Fruit fly (Drosophila melanogaster): Measurements from ENCODE around the gene Ube4A.
A peak's percentile ranks its signal among the peaks of the same experiment; 100 is the strongest.

The Ube4A gene

DNA sequence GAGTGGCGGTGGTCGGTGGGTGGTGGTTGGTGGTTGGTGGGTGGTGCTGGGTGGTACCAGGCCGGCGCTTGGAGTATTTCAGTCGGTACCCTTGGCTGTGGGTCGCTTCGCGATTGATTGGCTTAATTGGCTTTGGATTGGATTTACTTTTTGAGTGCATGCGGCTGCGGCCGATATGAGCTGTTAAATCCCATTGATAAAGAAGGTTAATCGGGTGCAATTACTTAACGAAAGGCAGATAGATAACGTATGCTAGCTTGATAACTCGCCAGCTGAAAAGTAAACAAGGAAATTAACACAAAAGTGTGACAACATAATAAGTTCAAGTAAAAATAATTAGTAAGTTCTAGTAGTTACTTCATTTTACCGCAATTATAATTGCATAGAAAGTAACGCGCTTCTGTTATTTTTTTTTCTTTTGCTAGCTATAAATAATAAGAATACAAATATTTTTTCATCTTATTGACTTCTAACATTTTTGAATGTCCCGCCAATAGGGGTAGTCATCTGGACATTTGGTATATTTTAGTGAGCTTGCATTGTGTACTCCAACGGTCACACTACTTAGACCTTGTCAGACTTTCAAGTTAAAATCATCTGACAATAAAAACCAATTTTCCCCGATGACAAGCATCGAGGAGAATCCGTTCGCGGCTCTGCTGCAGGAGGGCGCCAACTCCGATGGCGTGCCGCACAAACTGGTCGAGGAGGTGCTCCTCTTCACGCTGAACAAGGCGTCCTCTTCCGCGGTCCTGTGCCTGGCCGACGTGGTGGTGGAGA, at the start of gene Ube4A, which contains the start of gene CG31636:
Gene Ube4A, plus strand, starts transcription at position 549 of the 780 bp plus-strand sequence.
Gene CG31636, minus strand, starts transcription at position 184 of the 780 bp plus-strand sequence.
- TF ChIP-seq pan (optimal IDR thresholded peaks at IDR 0.05) (peak; percentile 54), psq (optimal IDR thresholded peaks at IDR 0.05) (no peak), EcR (GFP tag; optimal IDR thresholded peaks at IDR 0.05) (no peak), usp (GFP tag; optimal IDR thresholded peaks at IDR 0.05) (no peak)

DNA sequence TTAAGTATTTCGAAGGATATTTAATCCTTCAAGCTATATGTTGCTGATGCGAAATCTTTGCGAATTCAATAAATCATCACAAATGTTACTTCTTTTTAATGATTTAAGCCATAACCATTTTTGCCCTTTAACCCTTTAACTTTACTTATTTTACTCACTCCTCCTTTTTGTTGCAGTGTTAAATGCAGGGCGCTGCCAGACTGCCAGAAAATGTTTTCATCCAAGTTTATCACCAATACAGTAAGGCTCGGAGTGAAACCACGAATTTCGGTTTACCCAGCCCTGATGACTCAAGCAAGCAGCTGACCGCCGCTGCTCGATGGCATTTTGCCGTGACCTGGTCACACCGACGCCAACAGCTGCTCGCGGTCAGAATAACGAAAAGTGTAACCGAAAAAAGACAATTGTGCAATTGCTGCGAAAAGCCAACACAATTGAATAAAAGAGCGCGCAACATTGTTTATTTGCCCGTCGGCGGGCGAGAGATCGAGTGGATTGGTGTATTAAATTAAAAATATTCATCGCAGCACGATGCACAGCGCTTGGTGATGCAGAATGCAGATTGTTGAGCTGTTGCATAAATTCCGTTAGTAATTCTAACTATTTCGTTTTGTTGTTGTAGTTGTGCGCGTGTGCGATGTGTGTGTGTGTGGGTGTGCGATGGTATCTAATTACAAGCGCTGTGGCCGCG, 47.5 kb upstream of the Ube4A start, which contains the start of gene CG11050:
Gene CG11050, plus strand, starts transcription at position 329 of the 691 bp plus-strand sequence.
- TF ChIP-seq Dll (optimal IDR thresholded peaks at IDR 0.05) = peak; percentile 69
- no peak for TF ChIP-seq usp (GFP tag; optimal IDR thresholded peaks at IDR 0.05)
- no peak for TF ChIP-seq pan (optimal IDR thresholded peaks at IDR 0.05)
- TF ChIP-seq psq (optimal IDR thresholded peaks at IDR 0.05) = no peak

dm6 chr2L:6611374-6612005, 46.8 kb upstream of the Ube4A start:
- no peak for TF ChIP-seq usp (GFP tag; optimal IDR thresholded peaks at IDR 0.05)

DNA sequence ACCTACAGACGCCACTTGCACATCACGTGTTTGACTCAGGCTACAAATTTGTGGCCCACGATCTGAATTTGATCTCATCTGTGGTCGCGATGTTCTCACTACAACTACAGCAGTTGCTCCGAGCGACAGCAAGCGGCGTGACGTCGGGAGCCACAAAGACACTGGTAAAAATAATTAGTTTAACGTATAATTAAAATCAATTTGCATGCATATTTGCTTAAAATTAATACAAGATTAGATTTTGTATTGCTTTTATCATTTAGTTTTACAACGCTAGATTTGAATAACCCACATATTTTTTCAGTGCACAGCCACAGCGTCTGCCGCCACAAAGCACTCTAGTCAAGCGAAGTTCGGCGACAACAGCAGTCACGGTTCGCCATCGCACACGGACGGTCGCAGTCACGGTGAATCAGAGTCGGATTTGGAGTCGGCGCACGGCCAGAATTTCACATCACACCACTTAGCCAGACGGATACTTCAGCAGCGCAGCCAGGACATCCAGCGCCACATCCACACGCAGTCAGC, 45.8 kb upstream of the Ube4A start:
- TF ChIP-seq psq (optimal IDR thresholded peaks at IDR 0.05) = no peak
- no peak for TF ChIP-seq Dll (optimal IDR thresholded peaks at IDR 0.05)

- TF ChIP-seq usp (GFP tag; optimal IDR thresholded peaks at IDR 0.05) (no peak), psq (optimal IDR thresholded peaks at IDR 0.05) (no peak), pan (optimal IDR thresholded peaks at IDR 0.05) (no peak), Dll (optimal IDR thresholded peaks at IDR 0.05) (no peak), CG8478 (optimal IDR thresholded peaks at IDR 0.05) (no peak), EcR (GFP tag; optimal IDR thresholded peaks at IDR 0.05) (no peak)
These were observed 45.2 kb upstream of the Ube4A start for dm6 chr2L:6613156-6613555.

DNA sequence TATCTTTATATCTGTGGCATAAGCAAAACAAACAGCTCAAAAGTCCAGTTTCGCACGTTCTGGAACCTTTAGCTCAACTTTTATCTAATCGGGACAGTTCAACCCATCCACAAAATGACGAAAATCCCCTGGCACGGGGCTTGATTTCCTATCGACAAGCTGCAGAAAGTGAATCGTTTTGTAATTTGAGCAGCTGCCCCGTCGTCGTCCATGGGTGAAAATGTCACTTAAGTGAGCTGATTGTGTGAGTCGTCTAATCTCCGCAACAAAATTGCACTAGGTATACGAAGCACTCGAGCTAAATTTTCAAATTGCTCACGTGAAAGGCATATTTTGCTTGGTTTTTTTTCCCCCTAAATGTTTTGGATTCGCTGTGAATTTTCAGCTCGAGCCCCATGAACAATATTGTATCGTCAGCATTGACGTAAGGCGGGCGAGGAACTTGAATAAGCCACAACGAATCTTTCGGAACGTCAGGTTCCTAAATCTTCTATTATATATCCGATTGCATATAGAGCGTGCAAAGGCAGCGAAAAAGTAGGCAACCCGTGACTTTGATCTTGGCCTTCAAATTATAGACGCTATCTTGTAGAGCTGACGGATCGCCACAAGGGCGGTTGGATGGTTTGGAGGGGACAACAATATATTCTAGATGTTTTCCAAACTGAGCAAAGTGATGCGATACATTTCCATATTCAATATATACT, 43.9 kb upstream of the Ube4A start:
- TF ChIP-seq psq (optimal IDR thresholded peaks at IDR 0.05) (no peak), EcR (GFP tag; optimal IDR thresholded peaks at IDR 0.05) (no peak), pan (optimal IDR thresholded peaks at IDR 0.05) (no peak), Dll (optimal IDR thresholded peaks at IDR 0.05) (no peak), usp (GFP tag; optimal IDR thresholded peaks at IDR 0.05) (no peak), CG8478 (optimal IDR thresholded peaks at IDR 0.05) (no peak)

DNA sequence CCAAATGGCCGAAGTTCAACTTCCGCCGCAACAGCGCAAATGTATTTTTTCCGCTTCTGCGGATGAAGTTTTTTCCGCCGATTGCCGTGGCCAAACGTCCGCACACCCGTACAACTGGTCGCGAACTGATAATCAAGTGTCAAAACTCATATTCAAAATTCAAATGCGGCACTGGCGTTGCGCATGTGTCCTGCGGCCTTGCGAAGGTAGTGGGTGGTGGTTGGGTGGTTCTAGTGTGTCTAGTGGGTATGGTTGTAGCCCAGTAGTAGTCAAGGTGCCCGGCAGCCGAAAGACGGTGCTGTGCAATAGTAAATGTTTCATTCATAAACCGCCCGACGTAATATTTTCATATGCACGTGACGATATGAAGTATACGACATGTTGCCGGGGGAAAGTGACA, 36.7 kb upstream of the Ube4A start, which contains the start of gene DIP-iota:
Gene DIP-iota, minus strand, starts transcription at position 101 of the 400 bp plus-strand sequence.
- no peak for TF ChIP-seq EcR (GFP tag; optimal IDR thresholded peaks at IDR 0.05)
- TF ChIP-seq Dll (optimal IDR thresholded peaks at IDR 0.05) = no peak
- TF ChIP-seq pan (optimal IDR thresholded peaks at IDR 0.05) = no peak
- TF ChIP-seq usp (GFP tag; optimal IDR thresholded peaks at IDR 0.05) = no peak
- TF ChIP-seq CG8478 (optimal IDR thresholded peaks at IDR 0.05) = no peak
- TF ChIP-seq psq (optimal IDR thresholded peaks at IDR 0.05) = no peak

DNA sequence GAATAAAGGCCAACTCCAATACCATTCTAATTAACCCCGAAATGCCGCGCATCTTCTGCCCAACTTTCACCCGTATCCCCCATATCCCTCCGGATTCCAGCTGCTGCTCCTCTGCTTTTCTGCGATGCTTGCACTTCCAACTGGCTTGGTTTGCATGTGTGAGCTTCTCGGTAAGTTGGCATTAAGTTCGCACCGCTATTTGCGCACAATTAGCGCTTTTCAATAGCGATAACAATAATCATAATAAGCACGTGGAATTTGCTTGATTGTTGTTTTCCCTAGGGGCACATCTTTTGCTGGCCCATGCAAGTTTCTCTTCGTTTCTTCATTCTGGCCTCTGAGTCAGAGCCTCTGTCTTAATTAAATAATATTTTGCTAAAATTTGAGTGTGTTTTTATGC, 36.3 kb upstream of the Ube4A start:
- TF ChIP-seq pan (optimal IDR thresholded peaks at IDR 0.05) = no peak

DNA sequence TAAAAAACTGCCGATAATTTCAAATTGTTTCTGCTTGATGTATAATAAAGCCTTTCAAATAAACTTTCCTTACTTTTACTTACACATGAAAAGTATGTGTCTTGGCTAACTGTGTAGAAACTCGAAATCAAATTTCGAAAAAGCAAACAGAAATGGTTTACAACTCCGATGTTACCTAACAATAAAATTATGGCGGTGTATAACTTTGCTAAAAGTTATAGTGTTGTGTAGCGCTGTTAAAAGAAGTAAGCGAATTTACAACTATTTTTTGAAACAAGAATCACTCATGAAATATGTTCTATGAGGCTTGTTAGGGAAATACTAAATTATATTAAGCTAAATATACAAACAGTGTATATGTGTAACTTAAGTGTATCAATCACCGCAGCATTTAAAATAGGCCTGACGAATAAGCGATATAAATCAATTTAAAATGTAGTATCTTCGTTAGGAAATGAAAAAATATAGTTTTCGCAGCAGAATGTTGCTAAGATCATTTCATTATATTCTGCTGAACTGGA, 35.6 kb upstream of the Ube4A start, which contains the start of gene CG34345:
Gene CG34345, plus strand, starts transcription at position 471 of the 521 bp plus-strand sequence.
- TF ChIP-seq EcR (GFP tag; optimal IDR thresholded peaks at IDR 0.05) (no peak), psq (optimal IDR thresholded peaks at IDR 0.05) (no peak), usp (GFP tag; optimal IDR thresholded peaks at IDR 0.05) (no peak), Dll (optimal IDR thresholded peaks at IDR 0.05) (no peak), CG8478 (optimal IDR thresholded peaks at IDR 0.05) (no peak), pan (optimal IDR thresholded peaks at IDR 0.05) (no peak)

dm6 chr2L:6632307-6632706, 26.0 kb upstream of the Ube4A start, which contains the start of gene Oatp26F:
Oatp26F (minus strand) TSS chr2L:6632407.
- TF ChIP-seq psq (optimal IDR thresholded peaks at IDR 0.05) = no peak

DNA sequence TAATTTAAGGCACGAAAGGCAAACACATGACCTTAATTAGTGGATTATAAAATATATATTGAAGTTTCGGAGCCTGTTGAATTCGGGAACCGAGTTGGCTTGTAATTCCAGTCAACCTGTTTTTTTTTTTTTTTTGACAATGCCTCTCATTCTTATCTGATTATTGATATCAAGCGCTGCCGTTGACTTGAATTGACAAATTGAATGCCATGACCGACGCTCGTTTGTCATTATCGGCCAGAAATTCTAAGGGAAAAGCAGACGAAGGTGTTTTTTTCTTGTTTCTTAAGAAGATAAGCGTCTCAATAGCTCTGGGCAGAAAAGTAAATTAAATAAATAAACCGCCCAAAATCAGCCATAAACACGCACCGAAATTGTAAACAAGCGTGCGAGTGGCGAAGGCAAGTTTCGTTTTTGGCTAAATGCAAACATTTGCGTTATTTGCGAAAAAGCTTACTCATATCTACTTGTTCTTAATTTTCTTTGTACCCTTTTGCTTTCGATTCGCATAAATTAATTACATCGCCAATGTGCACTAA, 15.0 kb upstream of the Ube4A start:
- TF ChIP-seq EcR (GFP tag; optimal IDR thresholded peaks at IDR 0.05) = no peak
- TF ChIP-seq psq (optimal IDR thresholded peaks at IDR 0.05) = no peak
- no peak for TF ChIP-seq usp (GFP tag; optimal IDR thresholded peaks at IDR 0.05)
- no peak for TF ChIP-seq pan (optimal IDR thresholded peaks at IDR 0.05)
- TF ChIP-seq CG8478 (optimal IDR thresholded peaks at IDR 0.05) = no peak
- TF ChIP-seq Dll (optimal IDR thresholded peaks at IDR 0.05) = no peak
